Fruit fly (Drosophila melanogaster): ENCODE measurements around the gene Herc4.
A peak's percentile ranks its signal among the peaks of the same experiment; 100 is the strongest.

Herc4 gene

DNA sequence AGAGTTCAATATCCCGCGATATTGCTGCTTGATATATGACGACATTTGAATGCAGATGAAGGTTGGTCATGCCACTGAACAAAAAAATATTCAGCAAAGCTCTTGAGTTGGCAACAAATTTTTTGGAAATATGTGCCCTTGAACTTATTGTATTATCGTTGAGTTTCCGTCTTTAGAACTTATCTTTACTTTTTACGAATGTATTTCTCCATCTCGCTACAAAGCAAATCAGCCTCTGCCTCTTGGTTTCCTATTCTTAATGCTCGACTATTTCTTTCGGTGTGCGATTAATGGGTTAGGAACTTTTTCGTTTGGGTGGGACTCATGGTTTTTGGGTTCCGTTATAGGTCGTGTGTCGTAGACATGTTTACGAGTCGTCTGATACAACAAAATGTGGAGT is 9.6 kb downstream of the Herc4 start:
- TF ChIP-seq CG33017 (tag; optimal IDR thresholded peaks at IDR 0.05): no peak
- TF ChIP-seq CG5204 (GFP tag; optimal IDR thresholded peaks at IDR 0.05): no peak
- no peak for TF ChIP-seq CG7101 (tag; optimal IDR thresholded peaks at IDR 0.05)
- peak; percentile 38 for TF ChIP-seq tj (GFP tag; optimal IDR thresholded peaks at IDR 0.05)
- no peak for TF ChIP-seq kay (GFP tag; ENCODE audit: borderline replicate concordance)

DNA sequence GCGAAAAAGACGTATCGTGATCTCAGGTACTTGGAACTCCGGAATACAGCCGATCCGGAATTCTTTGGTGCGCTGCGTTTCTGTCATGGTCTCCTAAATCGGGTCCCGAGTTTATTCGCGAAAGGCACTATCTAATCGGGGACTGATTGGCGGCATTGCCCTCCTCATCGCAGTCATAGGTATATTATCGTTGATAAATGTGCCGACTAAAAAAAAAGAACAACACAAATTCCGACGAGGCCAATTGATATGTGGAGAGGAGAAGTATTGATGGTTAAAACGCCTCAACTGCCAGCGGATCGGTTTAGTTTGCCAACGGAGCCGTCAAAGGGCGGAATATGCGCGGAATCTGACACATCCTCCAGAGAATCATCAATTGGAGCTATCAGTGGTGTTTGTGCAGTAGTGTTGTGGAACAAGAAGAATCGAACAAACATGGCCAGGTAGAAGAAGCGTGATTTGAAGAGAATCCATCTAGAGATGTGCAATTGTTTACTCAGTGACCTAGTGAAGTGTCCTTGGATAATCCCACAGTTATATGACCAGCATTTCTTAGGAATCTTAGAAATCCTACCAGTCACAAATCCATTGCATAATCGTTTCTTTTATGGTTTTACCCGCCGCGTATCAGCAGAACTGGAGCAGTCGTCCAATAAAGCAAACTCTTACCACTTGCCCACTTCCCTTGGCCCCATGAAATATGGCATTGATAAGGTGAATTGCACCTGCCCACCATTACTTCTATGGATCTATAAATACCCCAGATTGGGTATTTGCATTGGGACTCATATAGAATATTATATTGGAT is 11.5 kb downstream of the Herc4 start:
- TF ChIP-seq cic (GFP tag; optimal IDR thresholded peaks at IDR 0.05): peak; percentile 32
- TF ChIP-seq ovo (GFP tag; optimal IDR thresholded peaks at IDR 0.05): no peak
- peak; percentile 18 for TF ChIP-seq Mnt (GFP tag; optimal IDR thresholded peaks at IDR 0.05)

DNA sequence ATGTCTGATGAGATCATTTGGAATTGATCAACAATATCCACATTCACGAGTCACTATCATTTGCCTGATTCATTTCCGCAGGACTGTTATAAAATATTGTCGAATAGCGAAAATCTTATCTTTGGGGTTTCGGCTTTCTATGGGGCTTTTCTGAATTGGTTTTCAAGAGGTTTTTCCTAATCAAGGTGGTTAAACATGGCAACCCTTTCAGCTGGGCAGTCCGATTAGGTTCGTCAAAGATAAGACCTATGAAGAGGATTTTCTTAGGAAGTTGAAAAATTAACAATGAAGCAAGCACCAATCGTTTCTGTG is 12.1 kb downstream of the Herc4 start:
- TF ChIP-seq cic (GFP tag; optimal IDR thresholded peaks at IDR 0.05): peak; percentile 22
- TF ChIP-seq toe (GFP tag; optimal IDR thresholded peaks at IDR 0.05): no peak
- TF ChIP-seq CG12768 (GFP tag; optimal IDR thresholded peaks at IDR 0.05): no peak

DNA sequence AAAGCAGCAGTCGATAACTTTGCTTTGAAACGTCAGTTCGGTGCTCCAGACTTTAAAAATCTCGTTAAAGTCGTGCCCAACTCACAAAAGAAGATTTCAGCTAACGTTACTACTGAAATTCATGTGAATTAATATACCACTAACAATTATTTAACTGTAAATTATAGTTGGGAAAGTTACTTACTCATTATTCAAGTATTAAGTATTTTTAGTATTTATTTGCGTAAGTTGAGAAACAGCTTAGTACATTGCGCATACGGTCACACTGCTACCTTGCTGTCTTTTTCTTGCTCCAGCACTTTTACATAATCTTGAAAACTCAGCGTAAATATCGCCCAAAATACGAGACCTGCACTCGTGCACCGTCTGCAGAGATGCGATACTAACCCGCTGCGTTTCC is 16.2 kb downstream of the Herc4 start, which contains the start of gene ND-ACP:
ND-ACP (plus strand) TSS at position 226 of the 400 bp plus-strand sequence.
- TF ChIP-seq tj (GFP tag; optimal IDR thresholded peaks at IDR 0.05): peak; percentile 46
- no peak for TF ChIP-seq cic (GFP tag; optimal IDR thresholded peaks at IDR 0.05)
- no peak for TF ChIP-seq Crg-1 (GFP tag; optimal IDR thresholded peaks at IDR 0.05)
- TF ChIP-seq pad (GFP tag; optimal IDR thresholded peaks at IDR 0.05): peak; percentile 17
- no peak for TF ChIP-seq CG7101 (tag; optimal IDR thresholded peaks at IDR 0.05)
- peak; percentile 13 for TF ChIP-seq Mnt (GFP tag; optimal IDR thresholded peaks at IDR 0.05)
- TF ChIP-seq CG5204 (GFP tag; optimal IDR thresholded peaks at IDR 0.05): no peak

DNA sequence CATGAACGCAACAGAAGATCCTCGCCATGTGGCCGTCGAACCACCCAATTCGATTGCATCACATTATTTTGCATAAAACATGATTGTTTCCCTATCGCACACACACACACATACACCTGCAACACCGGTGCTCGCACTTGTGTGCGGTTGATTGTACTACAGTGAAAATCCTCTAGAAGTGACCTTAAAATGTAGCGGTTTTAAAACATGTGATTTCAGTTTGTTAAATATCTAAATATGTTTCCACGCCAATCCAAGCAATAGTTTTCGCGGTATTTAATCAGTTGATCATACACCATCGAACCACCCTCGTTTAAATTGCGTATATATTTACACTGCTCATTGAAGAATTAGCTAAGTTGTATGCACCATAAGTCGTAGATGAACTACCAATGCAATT is 16.9 kb downstream of the Herc4 start:
- TF ChIP-seq CG7101 (tag; optimal IDR thresholded peaks at IDR 0.05) (peak; percentile 24), cic (GFP tag; optimal IDR thresholded peaks at IDR 0.05) (no peak), CG33017 (tag; optimal IDR thresholded peaks at IDR 0.05) (peak; percentile 20)

DNA sequence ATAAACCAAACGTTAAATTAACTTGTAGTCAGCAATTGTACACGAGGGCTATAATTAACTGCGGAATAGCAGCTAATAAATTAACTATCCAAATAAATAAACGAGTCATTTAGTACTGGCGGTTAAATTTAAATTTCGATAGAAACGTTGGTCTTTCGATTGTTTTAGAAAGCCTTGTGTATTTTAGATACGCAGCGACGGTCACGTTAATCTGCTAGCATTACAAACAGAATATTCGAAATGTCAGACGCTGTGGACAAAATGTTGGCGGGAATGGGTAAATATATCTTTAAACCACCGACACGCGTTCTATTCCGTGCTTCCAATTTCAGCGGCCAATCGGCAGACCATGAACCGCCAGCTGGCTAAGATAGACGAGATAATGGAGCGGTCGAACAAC is 18.0 kb downstream of the Herc4 start, which contains the start of gene msd1:
msd1 (plus strand) TSS at position 203 of the 400 bp plus-strand sequence.
- TF ChIP-seq CG33017 (tag; optimal IDR thresholded peaks at IDR 0.05) (no peak), CG14711 (tag; optimal IDR thresholded peaks at IDR 0.05) (no peak), bab1 (GFP tag; optimal IDR thresholded peaks at IDR 0.05) (no peak), cic (GFP tag; optimal IDR thresholded peaks at IDR 0.05) (no peak), CG7045 (GFP tag; optimal IDR thresholded peaks at IDR 0.05) (no peak), CG1620 (GFP tag; optimal IDR thresholded peaks at IDR 0.05) (no peak), CG11617 (GFP tag; optimal IDR thresholded peaks at IDR 0.05) (no peak), pad (GFP tag; optimal IDR thresholded peaks at IDR 0.05) (no peak)

DNA sequence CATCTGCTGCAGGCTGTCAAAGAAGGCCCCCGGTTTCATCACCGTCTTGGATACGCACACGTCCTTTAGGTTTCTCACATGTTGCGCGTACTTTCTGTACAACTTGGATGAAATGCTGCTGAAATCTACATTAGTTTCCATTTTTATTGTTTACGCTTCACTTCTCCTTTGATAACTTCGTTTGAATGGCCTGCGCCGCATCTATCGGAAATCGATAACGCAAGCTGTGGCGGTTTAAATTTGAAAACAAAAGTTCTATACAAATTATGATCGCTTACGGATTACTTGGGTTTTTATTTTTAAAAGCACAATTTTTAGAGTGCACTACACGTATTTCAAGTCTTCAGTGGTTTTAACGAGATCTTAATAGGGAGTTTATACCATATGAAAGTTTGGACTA is 19.5 kb downstream of the Herc4 start, which contains the start of gene msd5:
msd5 (minus strand) TSS at position 174 of the 400 bp plus-strand sequence.
- no peak for TF ChIP-seq CG1620 (GFP tag; optimal IDR thresholded peaks at IDR 0.05)
- TF ChIP-seq CG7101 (tag; optimal IDR thresholded peaks at IDR 0.05): no peak
- no peak for TF ChIP-seq kay (GFP tag; ENCODE audit: borderline replicate concordance)
- TF ChIP-seq cnc (optimal IDR thresholded peaks at IDR 0.05): no peak
- TF ChIP-seq CG5204 (GFP tag; optimal IDR thresholded peaks at IDR 0.05): no peak
- no peak for TF ChIP-seq CG33017 (tag; optimal IDR thresholded peaks at IDR 0.05)
- TF ChIP-seq toe (GFP tag; optimal IDR thresholded peaks at IDR 0.05): no peak
- no peak for TF ChIP-seq pad (GFP tag; optimal IDR thresholded peaks at IDR 0.05)
- TF ChIP-seq Crg-1 (GFP tag; optimal IDR thresholded peaks at IDR 0.05): no peak
- TF ChIP-seq bab1 (GFP tag; optimal IDR thresholded peaks at IDR 0.05): no peak
- no peak for TF ChIP-seq Clk (GFP tag; optimal IDR thresholded peaks at IDR 0.05)
- no peak for TF ChIP-seq tj (GFP tag; optimal IDR thresholded peaks at IDR 0.05)
- TF ChIP-seq ovo (GFP tag; optimal IDR thresholded peaks at IDR 0.05): no peak
- no peak for TF ChIP-seq CG7045 (GFP tag; optimal IDR thresholded peaks at IDR 0.05)
- no peak for TF ChIP-seq CG12768 (GFP tag; optimal IDR thresholded peaks at IDR 0.05)
- TF ChIP-seq CG11617 (GFP tag; optimal IDR thresholded peaks at IDR 0.05): no peak
- no peak for TF ChIP-seq CG14711 (tag; optimal IDR thresholded peaks at IDR 0.05)

DNA sequence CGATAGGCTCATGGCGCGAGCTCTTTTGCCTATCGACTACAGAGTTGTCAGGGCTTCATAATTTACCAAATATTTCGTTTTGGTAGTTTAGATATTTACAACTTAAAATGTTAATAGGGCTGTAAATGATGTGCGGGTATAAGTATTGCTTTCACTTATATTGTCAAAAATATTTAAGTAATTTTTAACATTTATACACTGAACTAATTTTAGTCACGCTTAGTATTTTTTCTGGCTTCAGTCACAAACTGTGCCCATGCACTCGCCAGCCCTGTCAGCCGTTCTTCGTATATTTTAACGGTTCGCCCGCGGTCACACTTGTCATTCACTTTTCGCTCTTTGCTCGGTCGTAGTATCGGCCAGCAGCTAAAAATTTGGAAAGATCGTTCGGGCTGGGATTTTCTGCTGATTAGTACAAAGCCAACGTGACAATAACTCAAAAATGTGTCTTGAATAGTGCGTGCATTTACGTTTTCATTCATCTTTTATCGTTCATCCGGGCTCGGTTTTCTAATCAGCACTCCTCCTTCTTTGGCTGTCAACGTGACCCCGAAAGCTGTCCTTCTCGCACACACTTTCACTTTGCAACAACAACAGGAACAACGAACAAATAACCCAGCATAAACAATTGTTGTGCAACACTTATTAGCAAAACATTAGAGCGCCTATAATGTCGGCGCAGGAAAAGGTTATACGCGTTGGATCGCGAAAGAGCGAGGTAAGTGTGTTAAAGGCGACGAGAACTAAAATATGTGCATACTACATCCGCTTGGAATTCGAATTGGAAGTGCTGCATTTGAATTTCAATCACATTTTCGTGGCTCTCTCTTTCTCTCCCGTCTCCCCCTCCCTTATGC is 21.3 kb downstream of the Herc4 start, which contains the start of the genes Hmbs and CG2211:
Hmbs (plus strand) TSS at position 319 of the 857 bp plus-strand sequence.
CG2211 (minus strand) TSS at position 789 of the 857 bp plus-strand sequence.
- TF ChIP-seq ovo (GFP tag; optimal IDR thresholded peaks at IDR 0.05) (peak; percentile 83), CG14711 (tag; optimal IDR thresholded peaks at IDR 0.05) (peak; percentile 98), CG1620 (GFP tag; optimal IDR thresholded peaks at IDR 0.05) (peak; percentile 87), CG7045 (GFP tag; optimal IDR thresholded peaks at IDR 0.05) (peak; percentile 84), toe (GFP tag; optimal IDR thresholded peaks at IDR 0.05) (no peak), Clk (GFP tag; optimal IDR thresholded peaks at IDR 0.05) (peak; percentile 82), kay (GFP tag; ENCODE audit: borderline replicate concordance) (no peak), CG12768 (GFP tag; optimal IDR thresholded peaks at IDR 0.05) (peak; percentile 61), cnc (optimal IDR thresholded peaks at IDR 0.05) (no peak), bab1 (GFP tag; optimal IDR thresholded peaks at IDR 0.05) (peak; percentile 96), tj (GFP tag; optimal IDR thresholded peaks at IDR 0.05) (peak; percentile 35), cic (GFP tag; optimal IDR thresholded peaks at IDR 0.05) (peak; percentile 76), Hr96 (GFP tag; optimal IDR thresholded peaks at IDR 0.05) (peak; percentile 92), CG7101 (tag; optimal IDR thresholded peaks at IDR 0.05) (peak; percentile 68), pad (GFP tag; optimal IDR thresholded peaks at IDR 0.05) (no peak), CG33017 (tag; optimal IDR thresholded peaks at IDR 0.05) (peak; percentile 55), Crg-1 (GFP tag; optimal IDR thresholded peaks at IDR 0.05) (peak; percentile 69), Mnt (GFP tag; optimal IDR thresholded peaks at IDR 0.05) (peak; percentile 79), CG5204 (GFP tag; optimal IDR thresholded peaks at IDR 0.05) (no peak), CG11617 (GFP tag; optimal IDR thresholded peaks at IDR 0.05) (peak; percentile 73)

All from whole organism, adult.